Worm (Caenorhabditis elegans) whole organism, early embryonic: ENCODE data around the gene W06G6.9.

Source experiments
- aly-1 ChIP-seq: sonication (generic microtip); optimal IDR thresholded peaks from 2 replicates; lab custom pipeline; 2016; ENCODE audit warnings: missing genetic modification characterization, missing compliant biosample characterization
- ama-1 ChIP-seq: fragments of 150-350 bp; optimal IDR thresholded peaks from 2 replicates; lab custom pipeline; 2014
- ceh-13 ChIP-seq: fragments of 200-800 bp; sonication (Bioruptor generic); optimal IDR thresholded peaks from 2 replicates; lab custom pipeline; 2018; ENCODE audit warnings: mild to moderate bottlenecking, missing genetic modification characterization, missing compliant biosample characterization
- ceh-36 ChIP-seq: sonication (generic microtip); optimal IDR thresholded peaks from 2 replicates; lab custom pipeline; 2016; ENCODE audit warnings: missing genetic modification characterization, inconsistent platforms, missing compliant biosample characterization
- ets-7 ChIP-seq: sonication (generic microtip); optimal IDR thresholded peaks from 2 replicates; lab custom pipeline; 2016; ENCODE audit warnings: missing genotype, missing genetic modification characterization, missing compliant biosample characterization
- pes-1 ChIP-seq: fragments of 200-800 bp; sonication (Bioruptor generic); IDR thresholded peaks from 2 replicates; pipeline ENCODE4 v1.3.6; 2022; ENCODE audit warnings: missing genetic modification reagents, missing genetic modification characterization, missing compliant biosample characterization
- sea-1 ChIP-seq: fragments of 200-800 bp; sonication (Bioruptor generic); conservative IDR thresholded peaks from 2 replicates; pipeline ENCODE4 v1.3.6; 2022; ENCODE audit warnings: missing genetic modification characterization, missing compliant biosample characterization
- tbx-37 ChIP-seq: fragments of 200-800 bp; sonication (Bioruptor generic); conservative IDR thresholded peaks from 2 replicates; pipeline ENCODE4 v1.3.6; 2022; ENCODE audit warnings: missing genetic modification reagents, missing genetic modification characterization, missing compliant biosample characterization

DNA sequence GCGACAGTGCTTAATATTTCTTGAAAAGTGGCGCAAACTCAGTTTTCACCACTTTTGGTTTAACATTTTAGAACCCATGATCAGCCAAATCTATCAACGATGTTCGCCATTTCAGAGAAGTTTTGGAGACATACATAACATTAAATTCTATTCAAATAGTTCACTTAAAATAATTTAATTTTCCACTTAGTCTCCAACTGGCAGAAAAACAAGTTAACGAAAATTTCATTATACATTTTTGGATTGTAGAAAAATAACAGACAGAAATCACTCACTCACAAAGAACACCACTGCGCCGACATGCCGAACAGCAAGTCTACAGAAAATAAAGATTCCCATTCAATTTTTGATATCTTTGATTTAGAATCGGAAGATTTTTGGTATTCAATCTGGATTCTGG, 33.7 kb upstream of the W06G6.9 start, which contains the start of gene srw-44:
- TF ChIP-seq pes-1 (GFP tag; lab: Robert Waterston, UW) = no peak
- no peak for TF ChIP-seq aly-1 (tag; lab: Kevin White, UChicago)
- no peak for TF ChIP-seq ama-1
- TF ChIP-seq ceh-13 = no peak
- TF ChIP-seq ets-7 (tag; lab: Kevin White, UChicago) = no peak
- no peak for TF ChIP-seq sea-1 (GFP tag; lab: Robert Waterston, UW)
- TF ChIP-seq ceh-36 = no peak
- no peak for TF ChIP-seq tbx-37
